Worm (Caenorhabditis elegans): ENCODE measurements around the gene Y38H6C.18.

Gene Y38H6C.18

ce11 chrV:20547048-20547447 is at the start of gene Y38H6C.18:
Gene Y38H6C.18, minus strand, starts transcription at chrV:20547148.
- TF ChIP-seq ces-1 (GFP tag; optimal IDR thresholded peaks at IDR 0.05): no peak
- TF ChIP-seq nhr-237 (tag; optimal IDR thresholded peaks at IDR 0.05): no peak
- TF ChIP-seq lin-13 (GFP tag; optimal IDR thresholded peaks at IDR 0.05): no peak
- no peak for TF ChIP-seq isw-1 (GFP tag; IDR thresholded peaks at IDR 0.05)
- TF ChIP-seq tbx-2 (tag; optimal IDR thresholded peaks at IDR 0.05): no peak
- no peak for TF ChIP-seq dsc-1 (tag; optimal IDR thresholded peaks at IDR 0.05)
- TF ChIP-seq lin-39 (tag; optimal IDR thresholded peaks at IDR 0.05): no peak
- no peak for TF ChIP-seq rnt-1 (tag; optimal IDR thresholded peaks at IDR 0.05)
- TF ChIP-seq skn-1 (tag; optimal IDR thresholded peaks at IDR 0.05): no peak
- no peak for TF ChIP-seq lsy-2 (tag; optimal IDR thresholded peaks at IDR 0.05)
- no peak for TF ChIP-seq fkh-8 (tag; optimal IDR thresholded peaks at IDR 0.05)
- no peak for TF ChIP-seq mdl-1 (tag; optimal IDR thresholded peaks at IDR 0.05)
- no peak for TF ChIP-seq nhr-11 (tag; optimal IDR thresholded peaks at IDR 0.05)
- TF ChIP-seq elt-2 (tag; optimal IDR thresholded peaks at IDR 0.05): no peak
- TF ChIP-seq hlh-4 (tag; optimal IDR thresholded peaks at IDR 0.05): no peak

ce11 chrV:20595653-20596052 is 48.7 kb upstream of the Y38H6C.18 start, which contains the start of gene F26F2.11:
Gene F26F2.11, minus strand, starts transcription at chrV:20595753.
- TF ChIP-seq lin-15B (tag; optimal IDR thresholded peaks at IDR 0.05) (no peak), fkh-10 (GFP tag; optimal IDR thresholded peaks at IDR 0.05) (no peak), nhr-90 (tag; optimal IDR thresholded peaks at IDR 0.05; ENCODE audit: poor library complexity) (no peak), fos-1 (tag; optimal IDR thresholded peaks at IDR 0.05) (no peak), aly-2 (tag; optimal IDR thresholded peaks at IDR 0.05) (no peak), ztf-11 (tag; optimal IDR thresholded peaks at IDR 0.05) (no peak), nhr-11 (tag; optimal IDR thresholded peaks at IDR 0.05) (no peak), nhr-76 (tag; optimal IDR thresholded peaks at IDR 0.05) (no peak), tbx-2 (tag; optimal IDR thresholded peaks at IDR 0.05) (no peak), ceh-88 (GFP tag; IDR thresholded peaks at IDR 0.05) (no peak), nhr-20 (tag; optimal IDR thresholded peaks at IDR 0.05) (no peak), C16A3.4 (tag; optimal IDR thresholded peaks at IDR 0.05) (no peak), F16B12.6 (tag; optimal IDR thresholded peaks at IDR 0.05) (no peak)

ce11 chrV:20594746-20595145 is 47.8 kb upstream of the Y38H6C.18 start, which contains the start of gene F26F2.10:
Gene F26F2.10, minus strand, starts transcription at chrV:20594846.
- no peak for TF ChIP-seq F16B12.6 (tag; optimal IDR thresholded peaks at IDR 0.05)
- no peak for TF ChIP-seq mab-9 (GFP tag; IDR thresholded peaks at IDR 0.05)
- TF ChIP-seq aly-2 (tag; optimal IDR thresholded peaks at IDR 0.05): no peak
- TF ChIP-seq dsc-1 (tag; optimal IDR thresholded peaks at IDR 0.05): no peak
- TF ChIP-seq sptf-1 (tag; optimal IDR thresholded peaks at IDR 0.05): no peak
- TF ChIP-seq isw-1 (GFP tag; IDR thresholded peaks at IDR 0.05): no peak
- no peak for TF ChIP-seq nhr-12 (tag; optimal IDR thresholded peaks at IDR 0.05)
- no peak for TF ChIP-seq fkh-10 (GFP tag; optimal IDR thresholded peaks at IDR 0.05)
- no peak for TF ChIP-seq snpc-4 (tag; optimal IDR thresholded peaks at IDR 0.05)

- TF ChIP-seq unc-98 (GFP tag; IDR thresholded peaks at IDR 0.05) (no peak), nhr-84 (tag; optimal IDR thresholded peaks at IDR 0.05) (no peak), C16A3.4 (tag; optimal IDR thresholded peaks at IDR 0.05) (peak; percentile 82), zag-1 (tag; optimal IDR thresholded peaks at IDR 0.05) (no peak), nhr-11 (tag; optimal IDR thresholded peaks at IDR 0.05) (peak; percentile 69), hlh-4 (tag; optimal IDR thresholded peaks at IDR 0.05) (peak; percentile 3), sptf-1 (tag; optimal IDR thresholded peaks at IDR 0.05) (no peak), pax-3 (tag; optimal IDR thresholded peaks at IDR 0.05) (peak; percentile 65), nhr-90 (tag; optimal IDR thresholded peaks at IDR 0.05; ENCODE audit: poor library complexity) (peak; percentile 90), mep-1 (tag; optimal IDR thresholded peaks at IDR 0.05) (peak; percentile 94), ets-5 (GFP tag; IDR thresholded peaks at IDR 0.05) (no peak), nhr-12 (tag; optimal IDR thresholded peaks at IDR 0.05) (no peak), elt-2 (tag; optimal IDR thresholded peaks at IDR 0.05) (peak; percentile 81), tlp-1 (tag; optimal IDR thresholded peaks at IDR 0.05) (no peak), fos-1 (tag; optimal IDR thresholded peaks at IDR 0.05) (peak; percentile 28), efl-3 (GFP tag; optimal IDR thresholded peaks at IDR 0.05) (peak; percentile 46), F16B12.6 (tag; optimal IDR thresholded peaks at IDR 0.05) (peak; percentile 53), nhr-47 (tag; optimal IDR thresholded peaks at IDR 0.05) (peak; percentile 93), snpc-4 (tag; optimal IDR thresholded peaks at IDR 0.05) (peak; percentile 81), isw-1 (GFP tag; IDR thresholded peaks at IDR 0.05) (peak; percentile 65), egl-27 (tag; optimal IDR thresholded peaks at IDR 0.05) (no peak), skn-1 (tag; optimal IDR thresholded peaks at IDR 0.05) (peak; percentile 57), sup-37 (GFP tag; optimal IDR thresholded peaks at IDR 0.05) (peak; percentile 30), nhr-77 (tag; optimal IDR thresholded peaks at IDR 0.05) (no peak), fkh-10 (GFP tag; optimal IDR thresholded peaks at IDR 0.05) (peak; percentile 17), ceh-63 (GFP tag; optimal IDR thresholded peaks at IDR 0.05) (no peak), nhr-28 (tag; optimal IDR thresholded peaks at IDR 0.05) (no peak), hlh-17 (GFP tag; optimal IDR thresholded peaks at IDR 0.05; ENCODE audit: borderline replicate concordance) (no peak)
These were observed 33.6 kb upstream of the Y38H6C.18 start, which contains the start of gene F26F2.7 for ce11 chrV:20580511-20581040. Gene F26F2.7, plus strand, starts transcription at chrV:20580990.

All from whole organism, L1 larva.